Fruit fly (Drosophila melanogaster) whole organism, adult: Measurements from ENCODE around the gene Nplp2.

Source experiments
- CG1620 ChIP-seq: fragments of 200-800 bp; sonication (Bioruptor generic); optimal IDR thresholded peaks from 2 replicates; lab custom pipeline; 2016; ENCODE audit warnings: missing biosample characterization, missing genetic modification characterization
- Clk ChIP-seq: fragments of 200-800 bp; sonication (Bioruptor generic); optimal IDR thresholded peaks from 2 replicates; lab custom pipeline; 2017; ENCODE audit warnings: missing biosample characterization, missing genetic modification characterization
- Crg-1 ChIP-seq: fragments of 200-800 bp; sonication (Bioruptor generic); optimal IDR thresholded peaks from 2 replicates; lab custom pipeline; 2016; ENCODE audit warnings: missing biosample characterization, missing genetic modification characterization
- cic ChIP-seq: fragments of 200-800 bp; sonication (Bioruptor generic); optimal IDR thresholded peaks from 2 replicates; lab custom pipeline; 2017; ENCODE audit warnings: missing biosample characterization, mild to moderate bottlenecking, missing genetic modification characterization, moderate library complexity
- cnc ChIP-seq, 2 experiments: fragments of >200 bp; optimal IDR thresholded peaks; 2 replicates each; lab custom pipeline; 2017
- kay ChIP-seq: fragments of 200-800 bp; sonication (Bioruptor generic); peaks from one replicate; lab custom pipeline; 2016; ENCODE audit warnings: missing biosample characterization, missing genetic modification characterization, borderline replicate concordance
- pad ChIP-seq: fragments of 200-800 bp; sonication (Bioruptor generic); optimal IDR thresholded peaks from 3 replicates; lab custom pipeline; 2017; ENCODE audit warnings: missing biosample characterization, missing genetic modification characterization, mild to moderate bottlenecking, moderate library complexity, missing genetic modification reagents

- TF ChIP-seq CG1620 (GFP tag; lab: Kevin White, UChicago) (no peak), kay (no peak), Clk (GFP tag; lab: Kevin White, UChicago) (no peak), cic (no peak), Crg-1 (GFP tag; lab: Kevin White, UChicago) (no peak), cnc (optimal IDR thresholded peaks at IDR 0.05; lab: Kevin White, UChicago) (no peak), pad (GFP tag; lab: Kevin White, UChicago) (no peak)
Measured at dm6 chr3L:13393538-13393937, 37.4 kb downstream of the Nplp2 start.
